Fruit fly (Drosophila melanogaster) Kc167 (cell line): ENCODE results near the gene CG8534.

Experiments
- Myc ChIP-seq: fragments of >200 bp; optimal IDR thresholded peaks from 2 replicates; lab custom pipeline; 2017; ENCODE audit warnings: missing external identifiers
- Sin3A ChIP-seq: fragments of >200 bp; optimal IDR thresholded peaks from 2 replicates; lab custom pipeline; 2018; ENCODE audit warnings: missing external identifiers
- insv ChIP-seq: fragments of >200 bp; optimal IDR thresholded peaks from 3 replicates; lab custom pipeline; 2018; ENCODE audit warnings: missing external identifiers
- psq ChIP-seq: fragments of >200 bp; optimal IDR thresholded peaks from 2 replicates; lab custom pipeline; 2017; ENCODE audit warnings: missing external identifiers

DNA sequence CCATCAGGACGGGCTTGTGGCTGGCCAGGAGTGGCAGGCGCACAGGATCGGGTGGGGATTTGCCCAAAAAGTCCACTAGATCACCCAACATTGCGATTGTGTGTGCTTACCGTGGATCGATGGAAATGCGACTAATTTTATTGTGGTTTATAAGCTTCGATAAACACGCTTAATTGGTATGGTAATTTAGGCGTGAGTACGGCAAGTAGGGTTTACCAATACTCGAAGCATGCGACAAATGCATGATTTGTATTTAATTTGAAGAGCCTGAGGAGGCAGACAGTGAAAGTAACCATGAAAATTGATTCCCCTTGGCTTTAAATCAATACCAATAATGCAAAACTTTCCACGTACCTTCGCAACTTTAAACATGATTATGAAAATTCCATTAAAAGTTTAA, 7.2 kb downstream of the CG8534 start, which contains the start of gene CG9458:
- no peak for TF ChIP-seq insv (lab: Kevin White, UChicago)
- no peak for TF ChIP-seq psq (lab: Kevin White, UChicago)
- TF ChIP-seq Sin3A (lab: Kevin White, UChicago), result no peak
- TF ChIP-seq Myc, result no peak
